Worm (Caenorhabditis elegans): ENCODE data around the gene plc-2.
"Not testable (repeated sequence)": the region's sequence is repeated elsewhere in the genome, so short reads cannot be mapped to it uniquely, and the experiment has no call there.

DNA sequence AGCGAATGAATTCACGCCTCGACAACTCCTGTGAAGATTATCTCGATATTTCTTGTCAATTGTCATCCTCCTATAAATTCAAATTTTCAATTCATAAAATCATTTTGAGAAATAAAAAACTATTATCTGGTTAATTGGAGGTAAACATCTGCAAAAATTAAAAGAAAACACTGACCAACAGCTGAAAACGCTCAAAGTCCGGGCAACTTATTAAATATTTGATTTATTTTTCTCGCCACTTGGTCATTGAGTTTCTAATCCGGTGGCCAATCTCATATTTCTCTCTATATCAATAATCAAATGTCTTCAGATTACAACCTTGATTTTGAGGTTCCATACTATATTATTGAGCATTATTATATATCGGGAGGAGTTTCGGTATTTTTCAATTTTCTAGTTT is 19.5 kb downstream of the plc-2 start, which contains the start of gene sri-24:
- not testable (repeated sequence) for TF ChIP-seq ceh-13 (GFP tag; optimal IDR thresholded peaks at IDR 0.05); ama-1 (optimal IDR thresholded peaks at IDR 0.05); hnd-1 (tag; optimal IDR thresholded peaks at IDR 0.05); pes-1 (GFP tag; IDR thresholded peaks at IDR 0.05); flt-1 (GFP tag; IDR thresholded peaks at IDR 0.05); tbx-11 (GFP tag; IDR thresholded peaks at IDR 0.05); ets-7 (tag; optimal IDR thresholded peaks at IDR 0.05); aly-1 (tag; optimal IDR thresholded peaks at IDR 0.05); hmbx-1 (tag; optimal IDR thresholded peaks at IDR 0.05); tra-4 (tag; optimal IDR thresholded peaks at IDR 0.05); F13C5.2 (tag; optimal IDR thresholded peaks at IDR 0.05)
